Fruit fly (Drosophila melanogaster): ENCODE results near the gene p38a.

The p38a gene

dm6 chr3R:24151924-24152809, at the start of gene p38a, which contains the start of gene CG6178 (continued):
- TF ChIP-seq CG17829 (tag; optimal IDR thresholded peaks at IDR 0.05) = peak; percentile 98

dm6 chr3R:24193373-24193879, 41.3 kb upstream of the p38a start, which contains the start of the genes SMC6 and CG6204:
Gene SMC6, minus strand, starts transcription at chr3R:24193423.
Gene CG6204, plus strand, starts transcription at chr3R:24193832.
- TF ChIP-seq ttk (GFP tag; IDR thresholded peaks at IDR 0.05) (peak; percentile 89), Dip3 (GFP tag; optimal IDR thresholded peaks at IDR 0.05) (peak; percentile 90), prd (optimal IDR thresholded peaks at IDR 0.05) (no peak), prd (GFP tag; IDR thresholded peaks at IDR 0.05) (peak; percentile 97), CG34376 (GFP tag; optimal IDR thresholded peaks at IDR 0.05) (peak; percentile 84), CG8944 (GFP tag; optimal IDR thresholded peaks at IDR 0.05) (peak; percentile 70), CG4404 (GFP tag; IDR thresholded peaks at IDR 0.05) (peak; percentile 95), CG2199 (GFP tag; IDR thresholded peaks at IDR 0.05) (peak; percentile 88; the same call in 2 of the 3 replicates), CG8478 (optimal IDR thresholded peaks at IDR 0.05) (no peak), Abd-B (GFP tag; optimal IDR thresholded peaks at IDR 0.05) (peak; percentile 97), CG14710 (tag; optimal IDR thresholded peaks at IDR 0.05) (peak; percentile 94), unc-4 (GFP tag; IDR thresholded peaks at IDR 0.05; ENCODE audit: partially characterized antibody) (peak; percentile 52), zen2 (GFP tag; IDR thresholded peaks at IDR 0.05; ENCODE audit: partially characterized antibody) (no peak), Adf1 (GFP tag; IDR thresholded peaks at IDR 0.05) (peak; percentile 74), CG14050 (GFP tag; IDR thresholded peaks at IDR 0.05) (peak; percentile 90), nom (GFP tag; optimal IDR thresholded peaks at IDR 0.05) (peak; percentile 88), Mes4 (GFP tag; optimal IDR thresholded peaks at IDR 0.05) (peak; percentile 58), Xbp1 (GFP tag; optimal IDR thresholded peaks at IDR 0.05) (peak; percentile 94), CG3281 (GFP tag; optimal IDR thresholded peaks at IDR 0.05) (peak; percentile 95), Bteb2 (GFP tag; optimal IDR thresholded peaks at IDR 0.05) (peak; percentile 90), CG1529 (GFP tag; optimal IDR thresholded peaks at IDR 0.05) (peak; percentile 71), CG15269 (tag; optimal IDR thresholded peaks at IDR 0.05) (peak; percentile 96), Fer3 (tag; optimal IDR thresholded peaks at IDR 0.05) (peak; percentile 97), CG30020 (tag; optimal IDR thresholded peaks at IDR 0.05) (peak; percentile 84), ssp (GFP tag; IDR thresholded peaks at IDR 0.05) (peak; percentile 86), salm (tag; optimal IDR thresholded peaks at IDR 0.05) (peak; percentile 92), CG2678 (tag; optimal IDR thresholded peaks at IDR 0.05) (peak; percentile 97), Eip74EF (GFP tag; optimal IDR thresholded peaks at IDR 0.05) (peak in 1 of 2 experiments; percentile 91), CG18619 (GFP tag; optimal IDR thresholded peaks at IDR 0.05) (peak; percentile 92), CG6689 (GFP tag; IDR thresholded peaks at IDR 0.05) (peak; percentile 96), pum (GFP tag; optimal IDR thresholded peaks at IDR 0.05) (peak; percentile 83), scrt (GFP tag; optimal IDR thresholded peaks at IDR 0.05) (no peak), twi (tag; optimal IDR thresholded peaks at IDR 0.05) (peak; percentile 91), CG10209 (GFP tag; optimal IDR thresholded peaks at IDR 0.05) (peak; percentile 92), CG17361 (GFP tag; IDR thresholded peaks at IDR 0.05) (peak; percentile 97), Lpt (GFP tag; optimal IDR thresholded peaks at IDR 0.05) (no peak), CG1024 (GFP tag; IDR thresholded peaks at IDR 0.05) (peak; percentile 76), CG10267 (tag; optimal IDR thresholded peaks at IDR 0.05) (peak; percentile 86), CG17612 (GFP tag; IDR thresholded peaks at IDR 0.05) (peak; percentile 75), gfzf (GFP tag; optimal IDR thresholded peaks at IDR 0.05) (peak; percentile 77), CG7963 (GFP tag; IDR thresholded peaks at IDR 0.05; ENCODE audit: partially characterized antibody) (no peak), croc (GFP tag; conservative IDR thresholded peaks at IDR 0.05) (peak; percentile 85), CG10366 (GFP tag; IDR thresholded peaks at IDR 0.05) (peak; percentile 95), sob (GFP tag; IDR thresholded peaks at IDR 0.05) (peak; percentile 95), CG34224 (GFP tag; IDR thresholded peaks at IDR 0.05; ENCODE audit: partially characterized antibody) (0 out of 3 replicates have a peak, but pooled peaks have one; percentile 23)
